Worm (Caenorhabditis elegans): ENCODE measurements around the gene C10C6.13.

DNA sequence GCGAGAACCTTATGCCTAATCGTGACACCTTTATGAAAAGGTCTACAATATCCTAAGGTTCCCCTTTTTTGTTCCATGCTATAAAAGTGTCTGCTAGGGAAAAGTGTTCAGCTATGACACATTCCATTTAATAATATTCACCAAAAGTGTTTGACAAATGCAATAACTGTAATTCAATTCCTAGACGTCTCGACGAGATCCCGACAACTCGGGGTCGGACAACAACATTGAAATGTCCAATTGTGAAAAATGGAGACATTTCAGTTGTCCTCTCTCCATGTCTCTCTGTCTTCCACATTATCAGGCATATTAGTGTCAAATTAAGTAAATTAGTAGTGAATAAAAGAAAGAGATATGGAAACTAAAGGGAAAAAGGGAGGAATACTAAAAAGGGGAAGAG lies 38.1 kb downstream of the C10C6.13 start:
- TF ChIP-seq nhr-10 (tag; optimal IDR thresholded peaks at IDR 0.05) (no peak), sma-3 (GFP tag; optimal IDR thresholded peaks at IDR 0.05) (no peak), lin-11 (tag; optimal IDR thresholded peaks at IDR 0.05) (no peak), egl-27 (tag; optimal IDR thresholded peaks at IDR 0.05) (no peak), peb-1 (tag; optimal IDR thresholded peaks at IDR 0.05) (no peak), ztf-4 (tag; optimal IDR thresholded peaks at IDR 0.05) (no peak), ceh-82 (tag; optimal IDR thresholded peaks at IDR 0.05) (no peak), dmd-4 (tag; optimal IDR thresholded peaks at IDR 0.05) (no peak), lin-39 (tag; optimal IDR thresholded peaks at IDR 0.05) (no peak), ZK546.5 (tag; optimal IDR thresholded peaks at IDR 0.05) (no peak), elt-1 (tag; optimal IDR thresholded peaks at IDR 0.05) (no peak), snpc-4 (tag; optimal IDR thresholded peaks at IDR 0.05) (no peak), fos-1 (tag; optimal IDR thresholded peaks at IDR 0.05) (no peak), ztf-11 (tag; optimal IDR thresholded peaks at IDR 0.05) (no peak)

Data from whole organism, L2 larva.